Fruit fly (Drosophila melanogaster) whole organism, embryonic: ENCODE measurements around the gene CG8562.
A peak's percentile ranks its signal among the peaks of the same experiment; 100 is the strongest.

Experiments
- Ada2b ChIP-seq: fragments of 200-800 bp; sonication (Bioruptor generic); IDR thresholded peaks from 2 replicates; pipeline ENCODE4 v1.3.6; 2022; ENCODE audit warnings: missing biosample characterization, missing genetic modification characterization
- CG10543 ChIP-seq: fragments of 200-800 bp; sonication (Bioruptor generic); optimal IDR thresholded peaks from 3 replicates; lab custom pipeline; 2017; ENCODE audit warnings: missing biosample characterization, mild to moderate bottlenecking, missing genetic modification characterization, moderate library complexity
- CG11696 ChIP-seq: fragments of 200-800 bp; sonication (Bioruptor generic); IDR thresholded peaks from 2 replicates; pipeline ENCODE4 v1.3.6; 2022; ENCODE audit warnings: missing biosample characterization, missing genetic modification characterization
- CG12299 ChIP-seq: fragments of 200-800 bp; sonication (Bioruptor generic); optimal IDR thresholded peaks from 2 replicates; lab custom pipeline; 2018; ENCODE audit warnings: missing biosample characterization, mild to moderate bottlenecking, missing genetic modification characterization
- CG12744 ChIP-seq: fragments of 200-800 bp; sonication (Bioruptor generic); optimal IDR thresholded peaks from 2 replicates; lab custom pipeline; 2016; ENCODE audit warnings: missing biosample characterization, missing genetic modification characterization
- CG15514 ChIP-seq: fragments of 200-800 bp; sonication (Bioruptor generic); optimal IDR thresholded peaks from 3 replicates; lab custom pipeline; 2017; ENCODE audit warnings: missing biosample characterization, missing genetic modification characterization, mild to moderate bottlenecking, moderate library complexity, missing genetic modification reagents
- CG17359 ChIP-seq: fragments of 200-800 bp; sonication (Bioruptor generic); optimal IDR thresholded peaks from 3 replicates; lab custom pipeline; 2018; ENCODE audit warnings: missing biosample characterization, mild to moderate bottlenecking, missing genetic modification characterization, moderate library complexity
- CG17385 ChIP-seq: fragments of 200-800 bp; sonication (Bioruptor generic); optimal IDR thresholded peaks from 3 replicates; lab custom pipeline; 2018; ENCODE audit warnings: missing biosample characterization, mild to moderate bottlenecking, missing genetic modification characterization
- CG1792 ChIP-seq: fragments of 200-800 bp; sonication (Bioruptor generic); optimal IDR thresholded peaks from 2 replicates; lab custom pipeline; 2016; ENCODE audit warnings: missing biosample characterization, missing genetic modification characterization
- CG2712 ChIP-seq: fragments of 200-800 bp; optimal IDR thresholded peaks from 3 replicates; lab custom pipeline; 2019; ENCODE audit warnings: missing biosample characterization, mild to moderate bottlenecking, missing genetic modification characterization, moderate library complexity
- CG32532 ChIP-seq: fragments of 200-800 bp; sonication (Bioruptor generic); IDR thresholded peaks from 2 replicates; pipeline ENCODE4 v1.3.6; 2022; ENCODE audit warnings: missing biosample characterization, missing genetic modification characterization
- CG42726 ChIP-seq: fragments of 200-800 bp; sonication (Bioruptor generic); IDR thresholded peaks from 2 replicates; pipeline ENCODE4 v1.3.6; 2022; ENCODE audit warnings: missing biosample characterization, missing genetic modification characterization; ENCODE audit not compliant: partially characterized antibody
- CG4424 ChIP-seq: fragments of 200-800 bp; sonication (Bioruptor generic); optimal IDR thresholded peaks from 3 replicates; lab custom pipeline; 2016; ENCODE audit warnings: missing biosample characterization, missing genetic modification characterization
- CG5180 ChIP-seq: fragments of 200-800 bp; sonication (Bioruptor generic); optimal IDR thresholded peaks from 3 replicates; lab custom pipeline; 2017; ENCODE audit warnings: missing biosample characterization, missing genetic modification characterization, mild to moderate bottlenecking, moderate library complexity, missing genetic modification reagents
- CG6175 ChIP-seq: fragments of 200-800 bp; sonication (Bioruptor generic); IDR thresholded peaks from 3 replicates; pipeline ENCODE4 v1.3.6; 2022; ENCODE audit warnings: missing biosample characterization, missing genetic modification characterization
- CG6683 ChIP-seq: fragments of 200-800 bp; sonication (Bioruptor generic); optimal IDR thresholded peaks from 2 replicates; lab custom pipeline; 2017; ENCODE audit warnings: missing biosample characterization, mild to moderate bottlenecking, missing genetic modification characterization, missing genetic modification reagents
- CG8478 ChIP-seq: fragments of >200 bp; optimal IDR thresholded peaks from 2 replicates; lab custom pipeline; 2018
- CG8765 ChIP-seq: fragments of 200-800 bp; sonication (Bioruptor generic); IDR thresholded peaks from 2 replicates; pipeline ENCODE4 v1.3.6; 2022; ENCODE audit warnings: missing biosample characterization, missing genetic modification characterization
- CG9817 ChIP-seq: fragments of 200-800 bp; sonication (Bioruptor generic); optimal IDR thresholded peaks from 2 replicates; lab custom pipeline; 2018; ENCODE audit warnings: missing biosample characterization, mild to moderate bottlenecking, missing genetic modification characterization, moderate library complexity
- E2f1 ChIP-seq: fragments of 200-800 bp; sonication (Bioruptor generic); IDR thresholded peaks from 2 replicates; pipeline ENCODE4 v1.3.6; 2022; ENCODE audit warnings: missing biosample characterization, missing genetic modification characterization
- Hey ChIP-seq: fragments of 200-800 bp; sonication (Bioruptor generic); optimal IDR thresholded peaks from 3 replicates; lab custom pipeline; 2018; ENCODE audit warnings: missing biosample characterization, mild to moderate bottlenecking, missing genetic modification characterization
- Hmr ChIP-seq: fragments of 200-800 bp; sonication (Bioruptor generic); optimal IDR thresholded peaks from 3 replicates; lab custom pipeline; 2017; ENCODE audit warnings: mild to moderate bottlenecking, missing biosample characterization, missing genetic modification reagents, missing genetic modification characterization
- Hmx ChIP-seq: fragments of 200-800 bp; sonication (Bioruptor generic); optimal IDR thresholded peaks from 2 replicates; lab custom pipeline; 2016; ENCODE audit warnings: missing biosample characterization, missing genetic modification characterization
- NC2β ChIP-seq: fragments of 200-800 bp; sonication (Bioruptor generic); optimal IDR thresholded peaks from 2 replicates; lab custom pipeline; 2016; ENCODE audit warnings: missing biosample characterization, missing genetic modification characterization
- Oaz ChIP-seq: fragments of 200-800 bp; sonication (Bioruptor generic); IDR thresholded peaks from 2 replicates; pipeline ENCODE4 v1.3.6; 2022; ENCODE audit warnings: missing biosample characterization, missing genetic modification characterization
- Opbp ChIP-seq: fragments of 200-800 bp; sonication (Bioruptor generic); IDR thresholded peaks from 3 replicates; pipeline ENCODE4 v1.3.6; 2022; ENCODE audit warnings: missing biosample characterization, missing genetic modification characterization; ENCODE audit not compliant: partially characterized antibody
- Sox102F ChIP-seq: fragments of 200-800 bp; sonication (Bioruptor generic); optimal IDR thresholded peaks from 2 replicates; lab custom pipeline; 2018; ENCODE audit warnings: missing biosample characterization, mild to moderate bottlenecking, missing genetic modification characterization, moderate library complexity
- al ChIP-seq: fragments of 200-800 bp; sonication (Bioruptor generic); IDR thresholded peaks from 2 replicates; pipeline ENCODE4 v1.3.6; 2022; ENCODE audit warnings: missing biosample characterization, missing genetic modification characterization
- ase ChIP-seq: fragments of 200-800 bp; sonication (Bioruptor generic); IDR thresholded peaks from 3 replicates; pipeline ENCODE4 v1.3.6; 2022; ENCODE audit warnings: missing biosample characterization, missing genetic modification characterization
- br ChIP-seq: fragments of >200 bp; optimal IDR thresholded peaks from 2 replicates; lab custom pipeline; 2017
- cad ChIP-seq: fragments of >200 bp; optimal IDR thresholded peaks from 2 replicates; lab custom pipeline; 2017; ENCODE audit warnings: missing biosample characterization, missing genetic modification characterization
- ci ChIP-seq: fragments of 200-800 bp; sonication (Bioruptor generic); IDR thresholded peaks from 3 replicates; pipeline ENCODE4 v1.3.6; 2022; ENCODE audit warnings: missing biosample characterization, missing genetic modification characterization
- crc ChIP-seq: fragments of 200-800 bp; sonication (Bioruptor generic); optimal IDR thresholded peaks from 2 replicates; lab custom pipeline; 2016; ENCODE audit warnings: missing biosample characterization, missing genetic modification characterization
- dpn ChIP-seq, 2 experiments: fragments of 200-800 bp; sonication (Bioruptor generic); optimal IDR thresholded peaks; 3 replicates each; lab custom pipeline; 2016; ENCODE audit warnings: missing biosample characterization in 2 of 2, missing genetic modification characterization in 2 of 2
- fd102C ChIP-seq: fragments of 200-800 bp; sonication (Bioruptor generic); optimal IDR thresholded peaks from 2 replicates; lab custom pipeline; 2018; ENCODE audit warnings: missing biosample characterization, mild to moderate bottlenecking, missing genetic modification characterization, moderate library complexity
- fu2 ChIP-seq: fragments of 200-800 bp; sonication (Bioruptor generic); optimal IDR thresholded peaks from 2 replicates; lab custom pipeline; 2016; ENCODE audit warnings: missing biosample characterization, missing genetic modification characterization
- grn ChIP-seq: fragments of 200-800 bp; sonication (Bioruptor generic); optimal IDR thresholded peaks from 3 replicates; lab custom pipeline; 2017; ENCODE audit warnings: missing biosample characterization, missing genetic modification characterization
- hb ChIP-seq: fragments of 200-800 bp; sonication (Bioruptor generic); IDR thresholded peaks from 3 replicates; pipeline ENCODE4 v1.3.6; 2022; ENCODE audit warnings: missing biosample characterization, missing genetic modification characterization; ENCODE audit not compliant: partially characterized antibody
- jumu ChIP-seq: fragments of 200-800 bp; sonication (Bioruptor generic); optimal IDR thresholded peaks from 3 replicates; lab custom pipeline; 2016; ENCODE audit warnings: missing biosample characterization, missing genetic modification characterization
- kay ChIP-seq: fragments of 200-800 bp; sonication (Bioruptor generic); optimal IDR thresholded peaks from 2 replicates; lab custom pipeline; 2016; ENCODE audit warnings: missing biosample characterization, missing genetic modification characterization
- kni ChIP-seq: fragments of 200-800 bp; sonication (Bioruptor generic); optimal IDR thresholded peaks from 3 replicates; lab custom pipeline; 2017; ENCODE audit warnings: mild to moderate bottlenecking, missing biosample characterization, missing genetic modification reagents, missing genetic modification characterization
- nerfin-2 ChIP-seq: fragments of 200-800 bp; sonication (Bioruptor generic); IDR thresholded peaks from 2 replicates; pipeline ENCODE4 v1.3.6; 2022; ENCODE audit warnings: missing biosample characterization, missing genetic modification characterization; ENCODE audit not compliant: partially characterized antibody
- org-1 ChIP-seq: fragments of 200-800 bp; sonication (Bioruptor generic); optimal IDR thresholded peaks from 2 replicates; lab custom pipeline; 2017; ENCODE audit warnings: missing biosample characterization, missing genetic modification characterization
- otp ChIP-seq: fragments of 200-800 bp; sonication (Bioruptor generic); IDR thresholded peaks from 3 replicates; pipeline ENCODE4, ENCODE4 v1.3.6; 2022; ENCODE audit warnings: missing biosample characterization, missing genetic modification characterization
- pfk ChIP-seq: fragments of 200-800 bp; sonication (Bioruptor generic); optimal IDR thresholded peaks from 2 replicates; lab custom pipeline; 2018; ENCODE audit warnings: missing biosample characterization, mild to moderate bottlenecking, missing genetic modification characterization, moderate library complexity
- seq ChIP-seq: fragments of 200-800 bp; sonication (Bioruptor generic); IDR thresholded peaks from 2 replicates; pipeline ENCODE4 v1.3.6; 2022; ENCODE audit warnings: missing biosample characterization, missing genetic modification characterization
- slou ChIP-seq: fragments of 200-800 bp; sonication (Bioruptor generic); optimal IDR thresholded peaks from 3 replicates; lab custom pipeline; 2016; ENCODE audit warnings: missing biosample characterization, missing genetic modification characterization
- toy ChIP-seq: fragments of 200-800 bp; sonication (Bioruptor generic); IDR thresholded peaks from 2 replicates; pipeline ENCODE4 v1.3.6; 2022; ENCODE audit warnings: missing biosample characterization, missing genetic modification characterization
- twi ChIP-seq: fragments of 200-800 bp; optimal IDR thresholded peaks from 2 replicates; lab custom pipeline; 2019; ENCODE audit warnings: missing biosample characterization, mild to moderate bottlenecking, missing genetic modification characterization, moderate library complexity
- vfl ChIP-seq: fragments of 200-800 bp; sonication (Bioruptor generic); optimal IDR thresholded peaks from 2 replicates; lab custom pipeline; 2016; ENCODE audit warnings: missing biosample characterization, missing genetic modification characterization
- vnd ChIP-seq: fragments of 200-800 bp; sonication (Bioruptor generic); IDR thresholded peaks from 3 replicates; pipeline ENCODE4 v1.3.6; 2022; ENCODE audit warnings: missing biosample characterization, missing genetic modification characterization; ENCODE audit not compliant: partially characterized antibody
- zen ChIP-seq: fragments of 200-800 bp; sonication (Bioruptor generic); optimal IDR thresholded peaks from 3 replicates; lab custom pipeline; 2018; ENCODE audit warnings: missing biosample characterization, mild to moderate bottlenecking, missing genetic modification characterization, moderate library complexity

The CG8562 gene

DNA sequence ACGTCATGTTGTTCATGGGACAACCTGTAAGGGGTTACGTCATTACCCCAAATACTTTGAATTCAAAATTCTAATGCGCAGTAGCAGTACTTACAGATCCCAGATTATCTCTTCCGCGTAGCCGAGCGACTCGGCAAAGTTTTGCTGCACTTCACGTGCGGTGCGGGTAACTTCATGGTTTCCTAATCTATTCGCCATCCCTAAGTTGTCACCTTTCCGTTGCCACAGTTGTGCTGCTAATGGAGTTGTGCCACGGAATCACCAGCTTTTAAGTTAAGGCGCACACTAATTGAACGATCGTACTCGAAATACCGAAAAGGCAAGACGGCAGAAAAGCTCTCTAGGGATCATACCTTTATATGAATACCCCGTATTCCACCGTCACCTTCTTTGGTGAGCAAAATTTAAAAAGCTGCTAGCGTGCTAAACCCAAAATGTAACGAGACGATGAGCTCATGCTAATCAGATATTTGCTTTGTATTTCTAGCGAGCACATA lies 38.2 kb upstream of the CG8562 start, which contains the start of gene pst (continued):
- TF ChIP-seq vfl (GFP tag; lab: Kevin White, UChicago) (no peak), seq (GFP tag; lab: Robert Waterston, UW) (no peak; the same call in 1 of the 2 replicates), CG11696 (GFP tag; lab: Robert Waterston, UW) (no peak), CG1792 (GFP tag; lab: Kevin White, UChicago) (no peak), CG15514 (GFP tag; lab: Kevin White, UChicago) (no peak), CG42726 (GFP tag; lab: Robert Waterston, UW) (peak; percentile 54; the same call in 1 of the 2 replicates), ase (GFP tag; lab: Robert Waterston, UW) (no peak), Hmr (GFP tag; lab: Kevin White, UChicago) (peak; percentile 60), CG6175 (GFP tag; lab: Robert Waterston, UW) (no peak), Hmx (GFP tag; lab: Kevin White, UChicago) (no peak), nerfin-2 (GFP tag; lab: Robert Waterston, UW) (no peak), dpn (GFP tag; optimal IDR thresholded peaks at IDR 0.05; lab: Kevin White, UChicago) (no peak), Sox102F (GFP tag; lab: Kevin White, UChicago) (no peak), E2f1 (GFP tag; lab: Robert Waterston, UW) (peak; percentile 39; the same call in 1 of the 2 replicates), fu2 (GFP tag; lab: Kevin White, UChicago) (no peak), kni (peak; percentile 23), org-1 (GFP tag; lab: Kevin White, UChicago) (no peak), CG5180 (GFP tag; lab: Kevin White, UChicago) (no peak), jumu (GFP tag; lab: Kevin White, UChicago) (no peak), ci (peak; percentile 54), br (lab: Kevin White, UChicago) (no peak), vnd (no peak), cad (GFP tag; lab: Kevin White, UChicago) (no peak), CG4424 (GFP tag; lab: Kevin White, UChicago) (no peak), CG9817 (tag; lab: Kevin White, UChicago) (no peak), al (GFP tag; lab: Robert Waterston, UW) (no peak), crc (GFP tag; lab: Kevin White, UChicago) (no peak), Ada2b (GFP tag; lab: Robert Waterston, UW) (peak; percentile 4; the same call in 1 of the 2 replicates), toy (GFP tag; lab: Robert Waterston, UW) (no peak), hb (GFP tag; lab: Robert Waterston, UW) (no peak), pfk (no peak), Oaz (no peak), Hey (tag; lab: Kevin White, UChicago) (no peak), twi (tag; lab: Kevin White, UChicago) (no peak), zen (tag; lab: Kevin White, UChicago) (no peak), fd102C (GFP tag; lab: Kevin White, UChicago) (no peak), slou (GFP tag; lab: Kevin White, UChicago) (no peak), CG17385 (peak; percentile 50), CG12744 (GFP tag; lab: Kevin White, UChicago) (peak; percentile 2), otp (GFP tag; lab: Robert Waterston, UW) (peak; percentile 39; the same call in 1 of the 3 replicates), CG8765 (GFP tag; lab: Robert Waterston, UW) (no peak), CG32532 (GFP tag; lab: Robert Waterston, UW) (no peak), Opbp (GFP tag; lab: Robert Waterston, UW) (0 out of 3 replicates have a peak, but pooled peaks have one; percentile 53), kay (GFP tag; lab: Kevin White, UChicago) (no peak), CG8478 (lab: Kevin White, UChicago) (no peak), CG10543 (GFP tag; lab: Kevin White, UChicago) (peak; percentile 59), grn (no peak), CG6683 (no peak), CG17359 (tag; lab: Kevin White, UChicago) (no peak), NC2β (peak; percentile 41), CG2712 (no peak), CG12299 (tag; lab: Kevin White, UChicago) (no peak)
